Fruit fly (Drosophila melanogaster) whole organism, larva: ENCODE measurements around the gene VhaM9.7-a.

Source experiments
- noc ChIP-seq: fragments of 200-800 bp; sonication (Bioruptor generic); optimal IDR thresholded peaks from 3 replicates; lab custom pipeline; 2019; ENCODE audit warnings: missing biosample characterization, mild to moderate bottlenecking, missing genetic modification characterization, moderate library complexity

VhaM9.7-a gene

dm6 chr3L:4232724-4233367 lies 29.7 kb upstream of the VhaM9.7-a start:
- TF ChIP-seq noc (tag; lab: Kevin White, UChicago), result peak; percentile 50

- TF ChIP-seq noc (tag; lab: Kevin White, UChicago), result no peak
Observed at dm6 chr3L:4233603-4234277, 28.8 kb upstream of the VhaM9.7-a start.

- TF ChIP-seq noc (tag; lab: Kevin White, UChicago), result no peak
Observed at dm6 chr3L:4236097-4236572, 26.4 kb upstream of the VhaM9.7-a start, which contains the start of gene ImpL2. TSS of gene ImpL2 (minus strand) at chr3L:4236147.

dm6 chr3L:4238195-4238594 lies 24.3 kb upstream of the VhaM9.7-a start:
- TF ChIP-seq noc (tag; lab: Kevin White, UChicago), result no peak

- peak; percentile 96 for TF ChIP-seq noc (tag; lab: Kevin White, UChicago)
Observed at dm6 chr3L:4239442-4240322, 22.8 kb upstream of the VhaM9.7-a start, which contains the start of gene Sqor. TSS of gene Sqor (plus strand) at chr3L:4240173.

- no peak for TF ChIP-seq noc (tag; lab: Kevin White, UChicago)
Observed at dm6 chr3L:4242428-4242827, 20.1 kb upstream of the VhaM9.7-a start, which contains the start of gene pav. TSS of gene pav (plus strand) at chr3L:4242734.

dm6 chr3L:4252121-4252861 lies 10.2 kb upstream of the VhaM9.7-a start:
- no peak for TF ChIP-seq noc (tag; lab: Kevin White, UChicago)

- no peak for TF ChIP-seq noc (tag; lab: Kevin White, UChicago)
Observed at dm6 chr3L:4252862-4253610, 9.5 kb upstream of the VhaM9.7-a start.

- no peak for TF ChIP-seq noc (tag; lab: Kevin White, UChicago)
Observed at dm6 chr3L:4253611-4254300, 8.7 kb upstream of the VhaM9.7-a start.

dm6 chr3L:4254301-4254834 lies 8.1 kb upstream of the VhaM9.7-a start, which contains the start of the genes ago and CG1265:
TSS of gene ago (minus strand) at chr3L:4254306.
TSS of gene CG1265 (plus strand) at chr3L:4254776.
- TF ChIP-seq noc (tag; lab: Kevin White, UChicago), result no peak

dm6 chr3L:4259102-4259558 lies 3.4 kb upstream of the VhaM9.7-a start, which contains the start of the genes CG15011 and CG1309:
TSS of gene CG15011 (minus strand) at chr3L:4259152.
TSS of gene CG1309 (plus strand) at chr3L:4259430.
- TF ChIP-seq noc (tag; lab: Kevin White, UChicago), result peak; percentile 87

- TF ChIP-seq noc (tag; lab: Kevin White, UChicago), result no peak
Observed at dm6 chr3L:4261177-4261576, 1.3 kb upstream of the VhaM9.7-a start.

- TF ChIP-seq noc (tag; lab: Kevin White, UChicago), result no peak
Observed at dm6 chr3L:4263502-4263901, 997 bp downstream of the VhaM9.7-a start, which contains the start of gene CG1273. TSS of gene CG1273 (plus strand) at chr3L:4263719.
